Worm (Caenorhabditis elegans) whole organism, L4/young adult: ENCODE measurements around the gene dpf-2.

Experiments used
- W03F9.2 ChIP-seq: fragments of 150-350 bp; optimal IDR thresholded peaks from 2 replicates; lab custom pipeline; 2014; ENCODE audit warnings: missing biosample characterization, missing genetic modification characterization
- dao-5 ChIP-seq: sonication (generic microtip); optimal IDR thresholded peaks from 2 replicates; lab custom pipeline; 2016; ENCODE audit warnings: missing genotype, missing genetic modification characterization, moderate library complexity, missing compliant biosample characterization

ce11 chrX:14813398-14813797, 18.2 kb upstream of the dpf-2 start:
- TF ChIP-seq dao-5 (tag; lab: Kevin White, UChicago), result no peak
- TF ChIP-seq W03F9.2, result peak; percentile 79
